Worm (Caenorhabditis elegans) whole organism, late embryonic: ENCODE measurements around the gene K10D2.8.

Experiments used
- C08G9.2 ChIP-seq: sonication (generic microtip); optimal IDR thresholded peaks from 2 replicates; lab custom pipeline; 2016; ENCODE audit warnings: mild to moderate bottlenecking, missing genetic modification characterization, moderate library complexity, missing compliant biosample characterization
- F13H6.1 ChIP-seq: sonication (generic microtip); optimal IDR thresholded peaks from 2 replicates; lab custom pipeline; 2016; ENCODE audit warnings: missing genetic modification characterization, missing compliant biosample characterization
- K02D7.2 ChIP-seq: sonication (generic microtip); optimal IDR thresholded peaks from 2 replicates; lab custom pipeline; 2017; ENCODE audit warnings: mild to moderate bottlenecking, missing genetic modification characterization, missing compliant biosample characterization
- T23F11.4 ChIP-seq: fragments of 200-800 bp; sonication (Bioruptor generic); optimal IDR thresholded peaks from 2 replicates; lab custom pipeline; 2018; ENCODE audit warnings: mild to moderate bottlenecking, missing genetic modification characterization, missing compliant biosample characterization
- ama-1 ChIP-seq: fragments of 150-350 bp; optimal IDR thresholded peaks from 2 replicates; lab custom pipeline; 2014
- ceh-14 ChIP-seq: sonication (generic microtip); optimal IDR thresholded peaks from 2 replicates; lab custom pipeline; 2016; ENCODE audit warnings: missing genotype, missing genetic modification characterization, missing compliant biosample characterization
- ceh-18 ChIP-seq: sonication (generic microtip); optimal IDR thresholded peaks from 2 replicates; lab custom pipeline; 2016; ENCODE audit warnings: missing genetic modification characterization, missing compliant biosample characterization
- ceh-19 ChIP-seq: fragments of 200-800 bp; sonication (Bioruptor generic); optimal IDR thresholded peaks from 2 replicates; lab custom pipeline; 2018; ENCODE audit warnings: mild to moderate bottlenecking, missing genetic modification characterization, missing compliant biosample characterization
- ceh-2 ChIP-seq: sonication (generic microtip); optimal IDR thresholded peaks from 2 replicates; lab custom pipeline; 2016; ENCODE audit warnings: missing genotype, missing genetic modification characterization, missing compliant biosample characterization
- ceh-22 ChIP-seq: sonication (generic microtip); optimal IDR thresholded peaks from 2 replicates; lab custom pipeline; 2017; ENCODE audit warnings: missing biosample characterization, missing genetic modification characterization
- ceh-30 ChIP-seq: fragments of 150-350 bp; optimal IDR thresholded peaks from 2 replicates; lab custom pipeline; 2014; ENCODE audit warnings: missing biosample characterization, missing genetic modification characterization
- ceh-34 ChIP-seq: sonication (generic microtip); optimal IDR thresholded peaks from 2 replicates; lab custom pipeline; 2016; ENCODE audit warnings: mild to moderate bottlenecking, missing genetic modification characterization, missing compliant biosample characterization
- ceh-45 ChIP-seq: fragments of 200-800 bp; sonication (Bioruptor generic); IDR thresholded peaks from 2 replicates; pipeline ENCODE4 v1.3.6; 2022; ENCODE audit warnings: missing genetic modification reagents, missing genetic modification characterization, missing compliant biosample characterization
- ceh-48 ChIP-seq: sonication (generic microtip); optimal IDR thresholded peaks from 2 replicates; lab custom pipeline; 2016; ENCODE audit warnings: missing genetic modification characterization, inconsistent platforms, missing compliant biosample characterization
- ceh-9 ChIP-seq: sonication (generic microtip); optimal IDR thresholded peaks from 2 replicates; lab custom pipeline; 2016; ENCODE audit warnings: mild to moderate bottlenecking, missing genetic modification characterization, inconsistent platforms, missing compliant biosample characterization
- dmd-4 ChIP-seq: sonication (generic microtip); optimal IDR thresholded peaks from 2 replicates; lab custom pipeline; 2016; ENCODE audit warnings: borderline replicate concordance, missing genetic modification characterization, missing compliant biosample characterization
- dve-1 ChIP-seq: sonication (generic microtip); optimal IDR thresholded peaks from 2 replicates; lab custom pipeline; 2017; ENCODE audit warnings: antibody characterized with exemption, mild to moderate bottlenecking, missing genetic modification characterization, missing compliant biosample characterization
- elt-2 ChIP-seq: sonication (generic microtip); optimal IDR thresholded peaks from 2 replicates; lab custom pipeline; 2016; ENCODE audit warnings: missing genetic modification reagents, missing genetic modification characterization, missing compliant biosample characterization
- elt-4 ChIP-seq: sonication (generic microtip); optimal IDR thresholded peaks from 2 replicates; lab custom pipeline; 2016; ENCODE audit warnings: missing genetic modification characterization, missing compliant biosample characterization
- ets-4 ChIP-seq: sonication (generic microtip); optimal IDR thresholded peaks from 2 replicates; lab custom pipeline; 2016; ENCODE audit warnings: missing genetic modification characterization, missing compliant biosample characterization
- eyg-1 ChIP-seq: sonication (generic microtip); optimal IDR thresholded peaks from 2 replicates; lab custom pipeline; 2016; ENCODE audit warnings: missing genotype, missing genetic modification characterization, missing compliant biosample characterization
- fax-1 ChIP-seq: sonication (generic microtip); optimal IDR thresholded peaks from 2 replicates; lab custom pipeline; 2016; ENCODE audit warnings: missing genotype, missing genetic modification characterization, missing compliant biosample characterization
- fkh-10 ChIP-seq: fragments of 150-350 bp; optimal IDR thresholded peaks from 2 replicates; lab custom pipeline; 2014; ENCODE audit warnings: missing biosample characterization, missing genetic modification reagents, missing genetic modification characterization
- fkh-6 ChIP-seq: sonication (generic microtip); optimal IDR thresholded peaks from 2 replicates; lab custom pipeline; 2016; ENCODE audit warnings: missing genetic modification characterization, missing compliant biosample characterization
- gmeb-2 ChIP-seq: sonication (generic microtip); optimal IDR thresholded peaks from 2 replicates; lab custom pipeline; 2016; ENCODE audit warnings: missing genetic modification characterization, inconsistent platforms, missing compliant biosample characterization
- hlh-30 ChIP-seq: sonication (generic microtip); optimal IDR thresholded peaks from 2 replicates; lab custom pipeline; 2017; ENCODE audit warnings: antibody characterized with exemption, missing genetic modification characterization, missing compliant biosample characterization; ENCODE audit not compliant: insufficient read depth
- hlh-6 ChIP-seq: sonication (generic microtip); optimal IDR thresholded peaks from 2 replicates; lab custom pipeline; 2016; ENCODE audit warnings: missing genotype, missing genetic modification characterization, missing compliant biosample characterization
- hlh-8 ChIP-seq: sonication (generic microtip); optimal IDR thresholded peaks from 2 replicates; lab custom pipeline; 2016; ENCODE audit warnings: missing genotype, missing genetic modification characterization, missing compliant biosample characterization
- lim-6 ChIP-seq: sonication (generic microtip); optimal IDR thresholded peaks from 2 replicates; lab custom pipeline; 2016; ENCODE audit warnings: missing genetic modification characterization, missing compliant biosample characterization
- nfya-1 ChIP-seq: sonication (generic microtip); optimal IDR thresholded peaks from 2 replicates; lab custom pipeline; 2017; ENCODE audit warnings: missing genetic modification characterization, mild to moderate bottlenecking, missing compliant biosample characterization, antibody characterized with exemption, moderate library complexity
- nhr-11 ChIP-seq: fragments of 150-350 bp; optimal IDR thresholded peaks from 2 replicates; lab custom pipeline; 2014; ENCODE audit warnings: missing biosample characterization, missing genetic modification characterization
- odd-2 ChIP-seq: sonication (generic microtip); optimal IDR thresholded peaks from 2 replicates; lab custom pipeline; 2017; ENCODE audit warnings: antibody characterized with exemption, mild to moderate bottlenecking, missing genetic modification characterization, missing compliant biosample characterization
- pat-9 ChIP-seq: fragments of 200-800 bp; sonication (Bioruptor generic); optimal IDR thresholded peaks from 2 replicates; lab custom pipeline; 2018; ENCODE audit warnings: mild to moderate bottlenecking, missing genetic modification characterization, moderate library complexity, missing compliant biosample characterization
- pax-1 ChIP-seq: fragments of 150-350 bp; optimal IDR thresholded peaks from 2 replicates; lab custom pipeline; 2014; ENCODE audit warnings: missing biosample characterization, missing genetic modification characterization
- pha-2 ChIP-seq: sonication (generic microtip); optimal IDR thresholded peaks from 2 replicates; lab custom pipeline; 2017; ENCODE audit warnings: mild to moderate bottlenecking, missing genetic modification characterization, missing compliant biosample characterization
- pha-4 ChIP-seq: fragments of 150-350 bp; optimal IDR thresholded peaks from 2 replicates; lab custom pipeline; 2018; ENCODE audit warnings: missing biosample characterization, missing genetic modification reagents, missing genetic modification characterization
- pqm-1 ChIP-seq: sonication (generic microtip); optimal IDR thresholded peaks from 2 replicates; lab custom pipeline; 2016; ENCODE audit warnings: missing genetic modification characterization, missing compliant biosample characterization
- ref-2 ChIP-seq: sonication (generic microtip); optimal IDR thresholded peaks from 2 replicates; lab custom pipeline; 2016; ENCODE audit warnings: missing genetic modification characterization, missing compliant biosample characterization
- rnt-1 ChIP-seq: sonication (generic microtip); optimal IDR thresholded peaks from 2 replicates; lab custom pipeline; 2016; ENCODE audit warnings: missing genetic modification characterization, missing compliant biosample characterization
- sox-2 ChIP-seq: fragments of 200-800 bp; sonication (Bioruptor generic); IDR thresholded peaks from 2 replicates; pipeline ENCODE4 v1.3.6; 2022; ENCODE audit warnings: missing genetic modification reagents, missing genetic modification characterization, missing compliant biosample characterization
- sox-4 ChIP-seq: sonication (generic microtip); optimal IDR thresholded peaks from 2 replicates; lab custom pipeline; 2017; ENCODE audit warnings: mild to moderate bottlenecking, missing genetic modification characterization, inconsistent platforms, missing compliant biosample characterization
- tbx-2 ChIP-seq: sonication (generic microtip); optimal IDR thresholded peaks from 2 replicates; lab custom pipeline; 2016; ENCODE audit warnings: missing genetic modification characterization, missing compliant biosample characterization
- ttx-3 ChIP-seq: sonication (generic microtip); optimal IDR thresholded peaks from 2 replicates; lab custom pipeline; 2016; ENCODE audit warnings: missing genetic modification reagents, missing genetic modification characterization, missing compliant biosample characterization
- unc-55 ChIP-seq: sonication (generic microtip); optimal IDR thresholded peaks from 2 replicates; lab custom pipeline; 2017; ENCODE audit warnings: missing biosample characterization, missing genetic modification reagents, missing genetic modification characterization
- unc-86 ChIP-seq: sonication (generic microtip); optimal IDR thresholded peaks from 2 replicates; lab custom pipeline; 2016; ENCODE audit warnings: missing genetic modification characterization, missing compliant biosample characterization

Gene K10D2.8

ce11 chrIII:5222777-5223176 is 34.3 kb downstream of the K10D2.8 start:
- no peak for TF ChIP-seq tbx-2 (tag; lab: Kevin White, UChicago)
- TF ChIP-seq pax-1: no peak
- no peak for TF ChIP-seq T23F11.4 (GFP tag; lab: Kevin White, UChicago)

DNA sequence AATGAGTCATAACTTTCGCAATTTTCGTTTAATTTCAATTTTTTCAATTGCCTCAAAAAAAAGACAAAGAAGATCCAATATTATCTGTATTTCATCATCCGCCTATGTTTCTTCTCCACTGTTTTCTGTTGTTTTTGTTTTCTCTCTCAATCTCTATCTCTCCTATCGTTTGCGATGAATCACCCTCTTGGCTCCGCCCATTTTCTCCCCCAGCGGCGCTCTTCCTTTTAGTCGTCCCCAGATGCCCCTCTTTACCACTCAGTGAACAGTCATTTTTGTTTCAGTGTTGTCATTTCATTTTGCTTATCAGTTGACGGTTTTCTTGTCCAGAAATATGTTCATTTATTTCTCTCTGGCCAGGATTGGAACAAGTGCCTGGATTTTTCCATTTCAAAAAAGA is 36.4 kb downstream of the K10D2.8 start:
- TF ChIP-seq ceh-18 (tag; lab: Kevin White, UChicago): peak; percentile 12
- TF ChIP-seq ceh-30 (tag; lab: Kevin White, UChicago): no peak

- TF ChIP-seq sox-2: no peak
- TF ChIP-seq lim-6 (tag; lab: Kevin White, UChicago): no peak
- TF ChIP-seq F13H6.1 (tag; lab: Kevin White, UChicago): no peak
- TF ChIP-seq ceh-45 (GFP tag; lab: Robert Waterston, UW): no peak
- TF ChIP-seq fkh-6 (tag; lab: Kevin White, UChicago): no peak
- no peak for TF ChIP-seq pha-4 (tag; lab: Kevin White, UChicago)
- TF ChIP-seq ceh-19: no peak
- no peak for TF ChIP-seq hlh-8 (tag; lab: Kevin White, UChicago)
- TF ChIP-seq ttx-3 (tag; lab: Kevin White, UChicago): no peak
- TF ChIP-seq ceh-14 (tag; lab: Kevin White, UChicago): no peak
- TF ChIP-seq ref-2: no peak
- TF ChIP-seq unc-86 (tag; lab: Kevin White, UChicago): no peak
- no peak for TF ChIP-seq hlh-6
- TF ChIP-seq C08G9.2 (tag; lab: Kevin White, UChicago): no peak
- TF ChIP-seq elt-4 (tag; lab: Kevin White, UChicago): no peak
- no peak for TF ChIP-seq rnt-1 (tag; lab: Kevin White, UChicago)
- no peak for TF ChIP-seq pax-1
- TF ChIP-seq nhr-11 (tag; lab: Kevin White, UChicago): no peak
- TF ChIP-seq ceh-48 (tag; lab: Kevin White, UChicago): no peak
Measured at ce11 chrIII:5225321-5225720, 36.8 kb downstream of the K10D2.8 start, which contains the start of gene nex-1. nex-1 (plus strand) TSS chrIII:5225621.

ce11 chrIII:5227831-5228467 is 39.4 kb downstream of the K10D2.8 start, which contains the start of the genes C34E10.12, C34E10.10 and atp-2:
C34E10.12 (minus strand) TSS chrIII:5227881.
C34E10.10 (minus strand) TSS chrIII:5227884.
atp-2 (plus strand) TSS chrIII:5228417.
- TF ChIP-seq dmd-4 (no peak), tbx-2 (tag; lab: Kevin White, UChicago) (peak; percentile 62), odd-2 (tag; lab: Kevin White, UChicago) (no peak), C08G9.2 (tag; lab: Kevin White, UChicago) (no peak), ceh-2 (tag; lab: Kevin White, UChicago) (peak; percentile 31), fax-1 (no peak), ttx-3 (tag; lab: Kevin White, UChicago) (peak; percentile 33), T23F11.4 (GFP tag; lab: Kevin White, UChicago) (no peak), unc-86 (tag; lab: Kevin White, UChicago) (peak; percentile 7), ceh-22 (tag; lab: Kevin White, UChicago) (no peak), ceh-9 (tag; lab: Kevin White, UChicago) (no peak), K02D7.2 (tag; lab: Kevin White, UChicago) (no peak), ets-4 (tag; lab: Kevin White, UChicago) (peak; percentile 68), nfya-1 (tag; lab: Kevin White, UChicago) (peak; percentile 70), fkh-10 (GFP tag; lab: Kevin White, UChicago) (no peak), eyg-1 (tag; lab: Kevin White, UChicago) (no peak), pha-2 (no peak), sox-4 (tag; lab: Kevin White, UChicago) (no peak), ceh-14 (tag; lab: Kevin White, UChicago) (peak; percentile 37), lim-6 (tag; lab: Kevin White, UChicago) (no peak), unc-55 (no peak), ref-2 (no peak), ceh-34 (tag; lab: Kevin White, UChicago) (peak; percentile 56), elt-2 (tag; lab: Kevin White, UChicago) (peak; percentile 51), pqm-1 (tag; lab: Kevin White, UChicago) (no peak), ama-1 (lab: Kevin White, UChicago) (no peak), F13H6.1 (tag; lab: Kevin White, UChicago) (peak; percentile 13), ceh-19 (no peak), dve-1 (tag; lab: Kevin White, UChicago) (peak; percentile 74), gmeb-2 (no peak), pat-9 (tag; lab: Kevin White, UChicago) (no peak), sox-2 (no peak), hlh-30 (tag; lab: Kevin White, UChicago) (no peak), ceh-18 (tag; lab: Kevin White, UChicago) (peak; percentile 48)
